Worm (Caenorhabditis elegans) whole organism, late embryonic: ENCODE results near the gene srlf-17.

Experiments used
- F13H6.1 ChIP-seq: sonication (generic microtip); optimal IDR thresholded peaks from 2 replicates; lab custom pipeline; 2016; ENCODE audit warnings: missing genetic modification characterization, missing compliant biosample characterization
- T23F11.4 ChIP-seq: fragments of 200-800 bp; sonication (Bioruptor generic); optimal IDR thresholded peaks from 2 replicates; lab custom pipeline; 2018; ENCODE audit warnings: mild to moderate bottlenecking, missing genetic modification characterization, missing compliant biosample characterization
- ahr-1 ChIP-seq: sonication (generic microtip); optimal IDR thresholded peaks from 2 replicates; lab custom pipeline; 2016; ENCODE audit warnings: missing genetic modification characterization, missing compliant biosample characterization
- ama-1 ChIP-seq: fragments of 150-350 bp; optimal IDR thresholded peaks from 2 replicates; lab custom pipeline; 2014
- ceh-14 ChIP-seq: sonication (generic microtip); optimal IDR thresholded peaks from 2 replicates; lab custom pipeline; 2016; ENCODE audit warnings: missing genotype, missing genetic modification characterization, missing compliant biosample characterization
- ceh-18 ChIP-seq: sonication (generic microtip); optimal IDR thresholded peaks from 2 replicates; lab custom pipeline; 2016; ENCODE audit warnings: missing genetic modification characterization, missing compliant biosample characterization
- ceh-19 ChIP-seq: fragments of 200-800 bp; sonication (Bioruptor generic); optimal IDR thresholded peaks from 2 replicates; lab custom pipeline; 2018; ENCODE audit warnings: mild to moderate bottlenecking, missing genetic modification characterization, missing compliant biosample characterization
- ceh-2 ChIP-seq: sonication (generic microtip); optimal IDR thresholded peaks from 2 replicates; lab custom pipeline; 2016; ENCODE audit warnings: missing genotype, missing genetic modification characterization, missing compliant biosample characterization
- ceh-22 ChIP-seq: sonication (generic microtip); optimal IDR thresholded peaks from 2 replicates; lab custom pipeline; 2017; ENCODE audit warnings: missing biosample characterization, missing genetic modification characterization
- ceh-30 ChIP-seq: fragments of 150-350 bp; optimal IDR thresholded peaks from 2 replicates; lab custom pipeline; 2014; ENCODE audit warnings: missing biosample characterization, missing genetic modification characterization
- ceh-48 ChIP-seq: sonication (generic microtip); optimal IDR thresholded peaks from 2 replicates; lab custom pipeline; 2016; ENCODE audit warnings: missing genetic modification characterization, inconsistent platforms, missing compliant biosample characterization
- dmd-4 ChIP-seq: sonication (generic microtip); optimal IDR thresholded peaks from 2 replicates; lab custom pipeline; 2016; ENCODE audit warnings: borderline replicate concordance, missing genetic modification characterization, missing compliant biosample characterization
- elt-2 ChIP-seq: sonication (generic microtip); optimal IDR thresholded peaks from 2 replicates; lab custom pipeline; 2016; ENCODE audit warnings: missing genetic modification reagents, missing genetic modification characterization, missing compliant biosample characterization
- ets-4 ChIP-seq: sonication (generic microtip); optimal IDR thresholded peaks from 2 replicates; lab custom pipeline; 2016; ENCODE audit warnings: missing genetic modification characterization, missing compliant biosample characterization
- eyg-1 ChIP-seq: sonication (generic microtip); optimal IDR thresholded peaks from 2 replicates; lab custom pipeline; 2016; ENCODE audit warnings: missing genotype, missing genetic modification characterization, missing compliant biosample characterization
- fax-1 ChIP-seq: sonication (generic microtip); optimal IDR thresholded peaks from 2 replicates; lab custom pipeline; 2016; ENCODE audit warnings: missing genotype, missing genetic modification characterization, missing compliant biosample characterization
- fkh-10 ChIP-seq: fragments of 150-350 bp; optimal IDR thresholded peaks from 2 replicates; lab custom pipeline; 2014; ENCODE audit warnings: missing biosample characterization, missing genetic modification reagents, missing genetic modification characterization
- gmeb-2 ChIP-seq: sonication (generic microtip); optimal IDR thresholded peaks from 2 replicates; lab custom pipeline; 2016; ENCODE audit warnings: missing genetic modification characterization, inconsistent platforms, missing compliant biosample characterization
- hlh-13 ChIP-seq: fragments of 200-800 bp; sonication (Bioruptor generic); optimal IDR thresholded peaks from 2 replicates; lab custom pipeline; 2018; ENCODE audit warnings: mild to moderate bottlenecking, missing genetic modification characterization, missing compliant biosample characterization
- hlh-15 ChIP-seq: sonication (generic microtip); optimal IDR thresholded peaks from 2 replicates; lab custom pipeline; 2016; ENCODE audit warnings: missing genetic modification characterization, missing compliant biosample characterization
- hlh-30 ChIP-seq: sonication (generic microtip); optimal IDR thresholded peaks from 2 replicates; lab custom pipeline; 2017; ENCODE audit warnings: antibody characterized with exemption, missing genetic modification characterization, missing compliant biosample characterization; ENCODE audit not compliant: insufficient read depth
- hlh-8 ChIP-seq: sonication (generic microtip); optimal IDR thresholded peaks from 2 replicates; lab custom pipeline; 2016; ENCODE audit warnings: missing genotype, missing genetic modification characterization, missing compliant biosample characterization
- lin-11 ChIP-seq: fragments of 200-800 bp; sonication (Bioruptor generic); optimal IDR thresholded peaks from 2 replicates; lab custom pipeline; 2018; ENCODE audit warnings: mild to moderate bottlenecking, missing genetic modification characterization, missing compliant biosample characterization
- mec-3 ChIP-seq: sonication (generic microtip); optimal IDR thresholded peaks from 2 replicates; lab custom pipeline; 2016; ENCODE audit warnings: borderline replicate concordance, missing genetic modification characterization, missing compliant biosample characterization
- odd-2 ChIP-seq: sonication (generic microtip); optimal IDR thresholded peaks from 2 replicates; lab custom pipeline; 2017; ENCODE audit warnings: antibody characterized with exemption, mild to moderate bottlenecking, missing genetic modification characterization, missing compliant biosample characterization
- pha-2 ChIP-seq: sonication (generic microtip); optimal IDR thresholded peaks from 2 replicates; lab custom pipeline; 2017; ENCODE audit warnings: mild to moderate bottlenecking, missing genetic modification characterization, missing compliant biosample characterization
- pha-4 ChIP-seq: fragments of 150-350 bp; optimal IDR thresholded peaks from 2 replicates; lab custom pipeline; 2018; ENCODE audit warnings: missing biosample characterization, missing genetic modification reagents, missing genetic modification characterization
- pqm-1 ChIP-seq: sonication (generic microtip); optimal IDR thresholded peaks from 2 replicates; lab custom pipeline; 2016; ENCODE audit warnings: missing genetic modification characterization, missing compliant biosample characterization
- pros-1 ChIP-seq: fragments of 150-350 bp; optimal IDR thresholded peaks from 2 replicates; lab custom pipeline; 2014; ENCODE audit warnings: missing biosample characterization, missing genetic modification reagents, missing genetic modification characterization
- ref-2 ChIP-seq: sonication (generic microtip); optimal IDR thresholded peaks from 2 replicates; lab custom pipeline; 2016; ENCODE audit warnings: missing genetic modification characterization, missing compliant biosample characterization
- sox-2 ChIP-seq: fragments of 200-800 bp; sonication (Bioruptor generic); IDR thresholded peaks from 2 replicates; pipeline ENCODE4 v1.3.6; 2022; ENCODE audit warnings: missing genetic modification reagents, missing genetic modification characterization, missing compliant biosample characterization
- sox-4 ChIP-seq: sonication (generic microtip); optimal IDR thresholded peaks from 2 replicates; lab custom pipeline; 2017; ENCODE audit warnings: mild to moderate bottlenecking, missing genetic modification characterization, inconsistent platforms, missing compliant biosample characterization
- syd-9 ChIP-seq: sonication (generic microtip); optimal IDR thresholded peaks from 2 replicates; lab custom pipeline; 2016; ENCODE audit warnings: mild to moderate bottlenecking, missing genetic modification characterization, moderate library complexity, missing compliant biosample characterization
- tbx-2 ChIP-seq: sonication (generic microtip); optimal IDR thresholded peaks from 2 replicates; lab custom pipeline; 2016; ENCODE audit warnings: missing genetic modification characterization, missing compliant biosample characterization
- tbx-7 ChIP-seq: sonication (generic microtip); optimal IDR thresholded peaks from 2 replicates; lab custom pipeline; 2016; ENCODE audit warnings: missing genotype, missing genetic modification characterization, missing compliant biosample characterization
- unc-3 ChIP-seq, 2 experiments: fragments of 200-800 bp in 1 of 2; sonication (Bioruptor generic) in 1 of 2; sonication (generic microtip) in 1 of 2; conservative IDR thresholded peaks in 1 of 2; optimal IDR thresholded peaks in 1 of 2; 2 replicates each; pipeline versions ENCODE4 v1.3.6 to Lab custom; 2016 to 2022; ENCODE audit warnings: missing compliant biosample characterization in 2 of 2, missing genetic modification characterization in 2 of 2, missing genetic modification reagents in 1 of 2
- unc-42 ChIP-seq: sonication (generic microtip); optimal IDR thresholded peaks from 2 replicates; lab custom pipeline; 2016; ENCODE audit warnings: missing genotype, missing genetic modification characterization, missing compliant biosample characterization
- unc-55 ChIP-seq: sonication (generic microtip); optimal IDR thresholded peaks from 2 replicates; lab custom pipeline; 2017; ENCODE audit warnings: missing biosample characterization, missing genetic modification reagents, missing genetic modification characterization
- ztf-16 ChIP-seq: sonication (generic microtip); optimal IDR thresholded peaks from 2 replicates; lab custom pipeline; 2017; ENCODE audit warnings: missing genetic modification characterization, missing compliant biosample characterization

The srlf-17 gene

DNA sequence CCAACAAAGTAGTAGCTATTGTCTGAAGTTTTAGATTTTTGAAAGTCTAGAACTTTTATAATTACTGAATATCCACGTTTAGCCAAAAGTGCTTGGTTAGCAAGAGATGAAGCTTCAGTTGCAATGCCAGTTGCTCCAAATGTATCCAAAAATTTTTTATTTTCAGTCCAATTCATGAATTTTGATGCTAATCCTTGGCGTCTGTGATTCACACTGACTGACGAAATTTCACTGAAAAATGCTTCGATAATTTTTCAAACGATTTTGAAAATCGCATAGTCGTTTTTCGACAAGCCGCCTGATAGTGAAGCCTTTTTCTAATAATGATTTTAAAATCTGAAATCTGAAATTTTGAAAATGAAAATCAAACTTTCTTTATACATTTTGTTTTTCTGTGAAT, 8.5 kb downstream of the srlf-17 start:
- no peak for TF ChIP-seq ztf-16 (tag; lab: Kevin White, UChicago)
- TF ChIP-seq, all 69 proteins: peak for 0

DNA sequence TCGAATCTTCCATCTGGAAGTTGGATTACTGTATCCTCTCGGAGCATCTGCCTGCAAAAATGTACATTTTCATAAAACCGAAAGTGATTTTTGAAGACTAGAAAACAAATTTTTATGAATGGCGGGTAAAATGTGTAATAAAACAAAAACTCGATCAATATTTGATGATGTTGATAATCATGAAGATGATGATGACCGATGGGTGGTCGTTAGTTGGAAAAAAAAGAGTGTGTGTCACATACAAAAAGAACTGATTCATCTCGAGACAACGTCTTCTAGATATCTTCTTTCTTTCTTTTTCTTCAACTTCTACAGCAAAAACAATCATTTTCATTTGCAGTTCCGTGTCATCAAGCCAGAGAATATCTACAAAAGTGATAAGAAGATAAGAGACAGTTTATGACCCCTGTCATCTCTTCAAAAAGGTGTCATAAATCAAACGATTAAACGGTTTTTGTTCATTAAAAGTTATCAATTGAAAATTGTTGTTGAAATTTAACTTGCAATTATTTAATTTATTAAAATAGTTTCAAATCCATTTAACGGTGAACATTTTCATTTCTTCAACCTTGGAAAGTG, 9.9 kb downstream of the srlf-17 start, which contains the start of gene bcc-1:
bcc-1 (minus strand) TSS at position 51 of the 579 bp plus-strand sequence.
- TF ChIP-seq tbx-7 (tag; lab: Kevin White, UChicago), result no peak
- TF ChIP-seq ceh-22 (tag; lab: Kevin White, UChicago), result no peak
- TF ChIP-seq pha-4 (tag; lab: Kevin White, UChicago), result no peak
- no peak for TF ChIP-seq fkh-10 (GFP tag; lab: Kevin White, UChicago)
- no peak for TF ChIP-seq tbx-2 (tag; lab: Kevin White, UChicago)
- no peak for TF ChIP-seq sox-4 (tag; lab: Kevin White, UChicago)

DNA sequence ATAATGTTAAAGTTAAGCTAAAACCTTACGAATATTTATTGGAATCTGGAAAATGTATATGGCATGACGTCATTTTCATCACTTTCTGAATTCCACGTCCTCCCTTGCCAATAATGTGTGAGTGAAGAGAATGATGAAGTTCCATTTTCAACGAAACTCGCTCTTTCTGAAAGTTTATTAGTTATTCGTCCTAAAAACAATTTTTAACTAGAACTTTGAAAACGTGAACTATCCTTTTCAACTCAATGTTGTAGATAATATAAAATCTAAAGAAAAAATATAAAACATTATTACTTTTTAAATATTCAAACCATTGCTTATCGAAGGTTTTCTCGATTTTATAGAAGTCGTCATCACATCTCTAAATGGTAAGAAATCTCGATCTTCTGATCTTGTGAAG, 13.0 kb downstream of the srlf-17 start, which contains the start of gene M7.7:
M7.7 (plus strand) TSS at position 301 of the 400 bp plus-strand sequence.
- TF ChIP-seq ceh-2 (tag; lab: Kevin White, UChicago), result no peak
- TF ChIP-seq ref-2 (tag; lab: Kevin White, UChicago), result no peak
- TF ChIP-seq unc-3 (GFP tag; conservative IDR thresholded peaks at IDR 0.05; lab: Robert Waterston, UW), result no peak
- TF ChIP-seq unc-3 (tag; optimal IDR thresholded peaks at IDR 0.05; lab: Kevin White, UChicago), result no peak
- no peak for TF ChIP-seq unc-55 (GFP tag; lab: Kevin White, UChicago)
- TF ChIP-seq unc-42 (tag; lab: Kevin White, UChicago), result no peak
- no peak for TF ChIP-seq tbx-2 (tag; lab: Kevin White, UChicago)
- TF ChIP-seq ceh-48, result no peak
- no peak for TF ChIP-seq fkh-10 (GFP tag; lab: Kevin White, UChicago)
- no peak for TF ChIP-seq ceh-19 (GFP tag; lab: Kevin White, UChicago)
- no peak for TF ChIP-seq sox-4 (tag; lab: Kevin White, UChicago)
- TF ChIP-seq dmd-4 (tag; lab: Kevin White, UChicago), result no peak
- TF ChIP-seq hlh-8 (tag; lab: Kevin White, UChicago), result no peak
- no peak for TF ChIP-seq ceh-22 (tag; lab: Kevin White, UChicago)
- TF ChIP-seq T23F11.4 (GFP tag; lab: Kevin White, UChicago), result no peak

DNA sequence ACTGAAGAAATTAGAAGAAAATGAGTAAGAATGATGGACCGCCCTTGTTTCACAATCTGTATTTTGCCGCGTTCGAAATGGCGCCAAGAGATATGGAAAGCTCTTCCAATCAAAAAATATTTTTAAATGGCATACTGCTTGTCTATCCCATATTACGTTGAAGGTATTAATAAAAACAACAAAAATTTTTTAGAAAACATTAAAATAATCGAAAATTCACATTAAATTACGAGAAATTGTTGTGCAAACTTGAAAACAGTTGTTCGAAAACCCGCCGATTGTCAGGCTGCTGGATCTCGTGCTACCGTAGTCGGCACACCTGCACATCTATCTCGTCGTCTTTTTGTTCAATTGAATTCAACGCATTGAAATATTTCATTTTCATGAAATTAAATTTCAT, 18.9 kb downstream of the srlf-17 start, which contains the start of gene klc-1:
klc-1 (plus strand) TSS at position 127 of the 400 bp plus-strand sequence.
- no peak for TF ChIP-seq elt-2 (tag; lab: Kevin White, UChicago)
- no peak for TF ChIP-seq ahr-1
- TF ChIP-seq ets-4 (tag; lab: Kevin White, UChicago), result no peak
- TF ChIP-seq sox-4 (tag; lab: Kevin White, UChicago), result no peak
- TF ChIP-seq pros-1 (tag; lab: Kevin White, UChicago), result no peak
- TF ChIP-seq pha-2 (tag; lab: Kevin White, UChicago), result no peak
- TF ChIP-seq ceh-48, result no peak
- no peak for TF ChIP-seq gmeb-2 (tag; lab: Kevin White, UChicago)
- no peak for TF ChIP-seq fax-1 (tag; lab: Kevin White, UChicago)
- TF ChIP-seq unc-42 (tag; lab: Kevin White, UChicago), result no peak
- no peak for TF ChIP-seq ceh-22 (tag; lab: Kevin White, UChicago)
- TF ChIP-seq ama-1 (lab: Kevin White, UChicago), result no peak
- no peak for TF ChIP-seq hlh-13 (GFP tag; lab: Kevin White, UChicago)
- no peak for TF ChIP-seq ceh-18 (tag; lab: Kevin White, UChicago)
- TF ChIP-seq, all 69 proteins: peak for 0

DNA sequence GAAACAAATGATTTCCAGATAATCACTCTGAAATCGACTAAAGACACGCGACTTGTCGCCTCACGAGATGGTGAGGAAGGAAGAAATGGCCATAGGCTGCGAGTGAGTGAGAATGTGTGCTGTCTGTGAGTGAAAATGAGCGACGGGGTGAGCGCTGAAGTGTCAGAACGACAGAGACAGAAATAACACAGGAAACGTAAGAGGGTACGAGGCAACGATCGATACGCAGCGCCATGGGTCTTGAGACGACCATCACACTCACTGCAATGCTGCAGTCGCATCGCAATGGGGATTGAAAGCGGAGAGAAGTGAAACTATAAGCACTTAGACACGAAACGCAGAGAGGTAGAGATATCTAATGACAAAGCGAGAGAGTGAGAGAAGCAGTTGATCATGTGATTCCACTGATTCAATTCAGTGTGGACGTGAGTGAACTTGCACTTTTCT, 19.7 kb downstream of the srlf-17 start:
- TF ChIP-seq syd-9 (tag; lab: Kevin White, UChicago) (peak; percentile 67), ceh-19 (GFP tag; lab: Kevin White, UChicago) (peak; percentile 64), ztf-16 (tag; lab: Kevin White, UChicago) (peak; percentile 54), hlh-15 (tag; lab: Kevin White, UChicago) (no peak), ceh-22 (tag; lab: Kevin White, UChicago) (peak; percentile 48), T23F11.4 (GFP tag; lab: Kevin White, UChicago) (no peak), ceh-14 (tag; lab: Kevin White, UChicago) (peak; percentile 82), eyg-1 (tag; lab: Kevin White, UChicago) (peak; percentile 27), tbx-2 (tag; lab: Kevin White, UChicago) (peak; percentile 94), pqm-1 (tag; lab: Kevin White, UChicago) (peak; percentile 73), sox-2 (GFP tag; lab: Robert Waterston, UW) (no peak), odd-2 (tag; lab: Kevin White, UChicago) (no peak), pha-4 (tag; lab: Kevin White, UChicago) (no peak), ceh-30 (peak; percentile 79), F13H6.1 (tag; lab: Kevin White, UChicago) (peak; percentile 42), ama-1 (lab: Kevin White, UChicago) (no peak), lin-11 (tag; lab: Kevin White, UChicago) (no peak), sox-4 (tag; lab: Kevin White, UChicago) (no peak), mec-3 (tag; lab: Kevin White, UChicago) (peak; percentile 18), unc-42 (tag; lab: Kevin White, UChicago) (peak; percentile 96), hlh-30 (tag; lab: Kevin White, UChicago) (peak; percentile 97), unc-3 (GFP tag; conservative IDR thresholded peaks at IDR 0.05; lab: Robert Waterston, UW) (no peak), unc-3 (tag; optimal IDR thresholded peaks at IDR 0.05; lab: Kevin White, UChicago) (peak; percentile 40), elt-2 (tag; lab: Kevin White, UChicago) (no peak)
